Fruit fly (Drosophila melanogaster) whole organism, wandering third instar larva: ENCODE measurements around the gene Tl.

Source experiments
- Abd-B ChIP-seq: fragments of >200 bp; optimal IDR thresholded peaks from 2 replicates; lab custom pipeline; 2017; ENCODE audit warnings: missing biosample characterization, missing genetic modification characterization
- CG32264 ChIP-seq: fragments of 200-800 bp; sonication (Bioruptor generic); optimal IDR thresholded peaks from 2 replicates; lab custom pipeline; 2016; ENCODE audit warnings: missing biosample characterization, missing genetic modification characterization
- CG9705 ChIP-seq: fragments of 200-800 bp; sonication (Bioruptor generic); optimal IDR thresholded peaks from 2 replicates; lab custom pipeline; 2018; ENCODE audit warnings: missing biosample characterization, mild to moderate bottlenecking, missing genetic modification characterization
- CrebA ChIP-seq: fragments of 200-800 bp; sonication (Bioruptor generic); optimal IDR thresholded peaks from 2 replicates; lab custom pipeline; 2016; ENCODE audit warnings: missing biosample characterization, mild to moderate bottlenecking, missing genetic modification characterization, borderline replicate concordance
- Dfd ChIP-seq: fragments of >200 bp; optimal IDR thresholded peaks from 2 replicates; lab custom pipeline; 2017; ENCODE audit warnings: missing biosample characterization, missing genetic modification characterization
- Dif ChIP-seq: fragments of 200-275, 200-300 bp; sonication (Bioruptor generic); optimal IDR thresholded peaks from 2 replicates; lab custom pipeline; 2018; ENCODE audit warnings: missing biosample characterization, missing genetic modification characterization; ENCODE audit not compliant: partially characterized antibody
- GATAd ChIP-seq: sonication (Bioruptor generic); optimal IDR thresholded peaks from 2 replicates; lab custom pipeline; 2016; ENCODE audit warnings: missing biosample characterization, missing genetic modification characterization
- HLH106 ChIP-seq: fragments of 200-800 bp; optimal IDR thresholded peaks from 3 replicates; lab custom pipeline; 2019; ENCODE audit warnings: missing biosample characterization, mild to moderate bottlenecking, missing genetic modification characterization, moderate library complexity
- Hnf4 ChIP-seq: fragments of 200-800 bp; sonication (Bioruptor generic); optimal IDR thresholded peaks from 2 replicates; lab custom pipeline; 2016; ENCODE audit warnings: missing biosample characterization, mild to moderate bottlenecking, missing genetic modification characterization
- Hr78 ChIP-seq: fragments of >200 bp; optimal IDR thresholded peaks from 2 replicates; lab custom pipeline; 2017; ENCODE audit warnings: missing biosample characterization, missing genetic modification characterization
- Hr83 ChIP-seq: fragments of 200-300 bp; sonication (Bioruptor generic); optimal IDR thresholded peaks from 2 replicates; lab custom pipeline; 2016; ENCODE audit warnings: missing biosample characterization, mild to moderate bottlenecking, missing genetic modification characterization, moderate library complexity; ENCODE audit not compliant: poor library complexity, severe bottlenecking
- Jra ChIP-seq: sonication (Bioruptor generic); optimal IDR thresholded peaks from 2 replicates; lab custom pipeline; 2016; ENCODE audit warnings: missing biosample characterization, missing genetic modification characterization
- Mio ChIP-seq: sonication (Bioruptor generic); optimal IDR thresholded peaks from 2 replicates; lab custom pipeline; 2016; ENCODE audit warnings: missing biosample characterization, missing genetic modification characterization
- Myc ChIP-seq: fragments of >200 bp; optimal IDR thresholded peaks from 2 replicates; lab custom pipeline; 2017
- N ChIP-seq: fragments of >200 bp; optimal IDR thresholded peaks from 2 replicates; lab custom pipeline; 2018; ENCODE audit warnings: missing biosample characterization, missing external identifiers, missing genetic modification characterization
- OdsH ChIP-seq: fragments of 200-800 bp; sonication (Bioruptor generic); optimal IDR thresholded peaks from 2 replicates; lab custom pipeline; 2016; ENCODE audit warnings: missing biosample characterization, mild to moderate bottlenecking, missing genetic modification characterization
- Rel ChIP-seq, 2 experiments: fragments of 200-800 bp; sonication (Bioruptor generic) in 1 of 2; optimal IDR thresholded peaks; 2 replicates in 1 of 2; 3 replicates in 1 of 2; lab custom pipeline; 2016 to 2019; ENCODE audit warnings: mild to moderate bottlenecking in 2 of 2, missing biosample characterization in 2 of 2, missing genetic modification characterization in 2 of 2, moderate library complexity in 1 of 2
- Sp1 ChIP-seq: fragments of 200-800 bp; sonication (Bioruptor generic); optimal IDR thresholded peaks from 3 replicates; lab custom pipeline; 2019; ENCODE audit warnings: missing biosample characterization, mild to moderate bottlenecking, missing genetic modification characterization, moderate library complexity
- Vsx2 ChIP-seq: fragments of 200-300, 225-300 bp; sonication (Bioruptor generic); optimal IDR thresholded peaks from 2 replicates; lab custom pipeline; 2018; ENCODE audit warnings: missing biosample characterization, missing genetic modification characterization; ENCODE audit not compliant: partially characterized antibody
- br ChIP-seq: fragments of 200-800 bp; sonication (Bioruptor generic); optimal IDR thresholded peaks from 2 replicates; lab custom pipeline; 2016; ENCODE audit warnings: missing biosample characterization, missing genetic modification characterization
- brk ChIP-seq: fragments of 200-800 bp; sonication (Bioruptor generic); optimal IDR thresholded peaks from 2 replicates; lab custom pipeline; 2016; ENCODE audit warnings: missing biosample characterization, mild to moderate bottlenecking, missing genetic modification characterization
- dl ChIP-seq, 2 experiments: fragments of 175-275, 200-275 bp in 1 of 2; fragments of 200-275 bp in 1 of 2; sonication (Bioruptor generic); optimal IDR thresholded peaks; lab custom pipeline; 2018; ENCODE audit warnings: mild to moderate bottlenecking in 2 of 2, missing biosample characterization in 2 of 2, missing genetic modification characterization in 2 of 2, moderate library complexity in 2 of 2; ENCODE audit not compliant: partially characterized antibody in 2 of 2, insufficient read depth in 1 of 2
- dmrt93B ChIP-seq: fragments of 200-800 bp; sonication (Bioruptor generic); optimal IDR thresholded peaks from 2 replicates; lab custom pipeline; 2018; ENCODE audit warnings: missing biosample characterization, mild to moderate bottlenecking, missing genetic modification characterization
- dsf ChIP-seq: sonication (Bioruptor generic); optimal IDR thresholded peaks from 2 replicates; lab custom pipeline; 2016; ENCODE audit warnings: missing biosample characterization, missing genetic modification characterization, borderline replicate concordance
- ey ChIP-seq: fragments of 200-800 bp; sonication (Bioruptor generic); optimal IDR thresholded peaks from 2 replicates; lab custom pipeline; 2016; ENCODE audit warnings: missing biosample characterization, missing genetic modification characterization
- foxo ChIP-seq, 2 experiments: fragments of 200-800 bp; sonication (Bioruptor generic); optimal IDR thresholded peaks; 2 replicates in 1 of 2; 3 replicates in 1 of 2; lab custom pipeline; 2016 to 2017; ENCODE audit warnings: missing biosample characterization in 2 of 2, missing genetic modification characterization in 2 of 2
- fru ChIP-seq: fragments of 200-800 bp; sonication (Bioruptor generic); optimal IDR thresholded peaks from 3 replicates; lab custom pipeline; 2016; ENCODE audit warnings: missing biosample characterization, mild to moderate bottlenecking, missing genetic modification characterization
- h ChIP-seq: fragments of 200-800 bp; sonication (Bioruptor generic); optimal IDR thresholded peaks from 3 replicates; lab custom pipeline; 2016; ENCODE audit warnings: missing biosample characterization, mild to moderate bottlenecking, missing genetic modification characterization
- jim ChIP-seq: fragments of 175-275, 200-325 bp; sonication (Bioruptor generic); optimal IDR thresholded peaks from 2 replicates; lab custom pipeline; 2016; ENCODE audit warnings: missing biosample characterization, mild to moderate bottlenecking, missing genetic modification characterization
- lola ChIP-seq: fragments of >200 bp; optimal IDR thresholded peaks from 2 replicates; lab custom pipeline; 2017; ENCODE audit warnings: missing biosample characterization, missing genetic modification characterization
- pan ChIP-seq: fragments of >200 bp; optimal IDR thresholded peaks from 2 replicates; lab custom pipeline; 2017
- psq ChIP-seq: fragments of 200-800 bp; sonication (Bioruptor generic); optimal IDR thresholded peaks from 3 replicates; lab custom pipeline; 2017; ENCODE audit warnings: missing biosample characterization, mild to moderate bottlenecking, missing genetic modification characterization, moderate library complexity
- rgr ChIP-seq: fragments of 200-800 bp; sonication (Bioruptor generic); optimal IDR thresholded peaks from 3 replicates; lab custom pipeline; 2016; ENCODE audit warnings: missing biosample characterization, mild to moderate bottlenecking, missing genetic modification characterization
- sage ChIP-seq: fragments of 200-800 bp; sonication (Bioruptor generic); optimal IDR thresholded peaks from 2 replicates; lab custom pipeline; 2016; ENCODE audit warnings: missing biosample characterization, mild to moderate bottlenecking, missing genetic modification characterization
- sv ChIP-seq: fragments of 200-800 bp; sonication (Bioruptor generic); optimal IDR thresholded peaks from 3 replicates; lab custom pipeline; 2016; ENCODE audit warnings: missing biosample characterization, missing genetic modification characterization
- tai ChIP-seq: sonication (Bioruptor generic); optimal IDR thresholded peaks from 2 replicates; lab custom pipeline; 2016; ENCODE audit warnings: missing biosample characterization, missing genetic modification characterization
- usp ChIP-seq: fragments of >200 bp; optimal IDR thresholded peaks from 2 replicates; lab custom pipeline; 2017; ENCODE audit warnings: missing biosample characterization, missing genetic modification characterization
- woc ChIP-seq: sonication (Bioruptor generic); optimal IDR thresholded peaks from 2 replicates; lab custom pipeline; 2016; ENCODE audit warnings: missing biosample characterization, mild to moderate bottlenecking, missing genetic modification characterization

The Tl gene

DNA sequence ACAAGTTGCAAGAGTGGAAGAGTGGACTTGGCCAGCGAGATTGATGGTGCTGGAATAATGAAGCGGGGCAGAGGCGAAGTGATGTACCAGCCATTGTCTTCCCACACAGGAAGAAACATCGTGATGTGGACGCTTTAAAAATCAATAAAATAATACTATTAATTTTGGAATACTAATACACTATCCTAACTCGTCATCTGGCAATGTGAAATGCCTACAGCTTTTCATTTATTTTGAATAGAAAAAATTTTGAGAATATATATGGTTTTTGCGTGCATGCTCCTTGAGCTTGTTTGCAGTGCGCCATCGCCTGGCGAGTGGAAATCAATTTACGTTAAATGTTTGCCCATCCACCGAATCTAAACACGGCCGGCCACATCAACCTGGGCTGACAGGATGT is 33.0 kb downstream of the Tl start:
- TF ChIP-seq dsf (GFP tag; lab: Kevin White, UChicago): no peak
- TF ChIP-seq Hnf4: no peak
- TF ChIP-seq woc (GFP tag; lab: Kevin White, UChicago): no peak
- no peak for TF ChIP-seq dl (GFP tag; optimal IDR thresholded peaks at IDR 0.05; lab: Kevin White, UChicago; ENCODE audit: insufficient read depth in 1 of 2, partially characterized antibody in 2 of 2)
- TF ChIP-seq foxo (GFP tag; optimal IDR thresholded peaks at IDR 0.05; lab: Kevin White, UChicago): peak in 1 of 2 experiments; percentile 5

DNA sequence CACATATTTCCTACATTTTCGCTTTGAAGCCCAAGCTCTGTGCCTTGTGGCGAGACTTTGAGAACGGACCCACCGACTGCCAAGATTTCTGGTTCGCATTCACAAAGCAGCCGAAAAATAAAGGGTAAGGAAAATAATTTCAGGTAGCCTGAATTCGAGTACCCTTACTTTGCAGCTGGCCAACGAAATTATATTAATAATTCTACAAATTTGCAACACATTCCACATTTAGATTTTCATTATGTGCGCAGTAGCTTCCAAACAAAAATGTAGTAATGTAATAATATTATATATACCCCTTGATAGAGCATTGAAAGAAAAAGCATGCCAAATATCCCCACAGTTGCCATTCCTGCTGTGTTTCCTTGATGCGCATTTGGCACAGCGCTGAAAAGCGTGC is 47.6 kb downstream of the Tl start:
- no peak for TF ChIP-seq h
- TF ChIP-seq Myc (lab: Kevin White, UChicago): no peak
- no peak for TF ChIP-seq Mio (GFP tag; lab: Kevin White, UChicago)
- TF ChIP-seq foxo (GFP tag; optimal IDR thresholded peaks at IDR 0.05; lab: Kevin White, UChicago): peak in 1 of 2 experiments; percentile 0
- TF ChIP-seq HLH106: peak; percentile 17
- TF ChIP-seq fru (GFP tag; lab: Kevin White, UChicago): peak; percentile 30

- no peak for TF ChIP-seq psq (GFP tag; lab: Kevin White, UChicago)
- peak; percentile 3 for TF ChIP-seq HLH106
- no peak for TF ChIP-seq dmrt93B (GFP tag; lab: Kevin White, UChicago)
- no peak for TF ChIP-seq jim (GFP tag; lab: Kevin White, UChicago)
- no peak for TF ChIP-seq Sp1 (GFP tag; lab: Kevin White, UChicago)
- TF ChIP-seq Hnf4: no peak
- peak; percentile 26 for TF ChIP-seq h
- TF ChIP-seq rgr (GFP tag; lab: Kevin White, UChicago): peak; percentile 30
- no peak for TF ChIP-seq CrebA (GFP tag; lab: Kevin White, UChicago)
- peak; percentile 13 for TF ChIP-seq ey
- peak; percentile 26 for TF ChIP-seq fru (GFP tag; lab: Kevin White, UChicago)
- TF ChIP-seq sage (GFP tag; lab: Kevin White, UChicago): no peak
- TF ChIP-seq foxo (GFP tag; optimal IDR thresholded peaks at IDR 0.05; lab: Kevin White, UChicago): peak in 1 of 2 experiments; percentile 52
These were observed 54.9 kb downstream of the Tl start for dm6 chr3R:26853699-26854098.

DNA sequence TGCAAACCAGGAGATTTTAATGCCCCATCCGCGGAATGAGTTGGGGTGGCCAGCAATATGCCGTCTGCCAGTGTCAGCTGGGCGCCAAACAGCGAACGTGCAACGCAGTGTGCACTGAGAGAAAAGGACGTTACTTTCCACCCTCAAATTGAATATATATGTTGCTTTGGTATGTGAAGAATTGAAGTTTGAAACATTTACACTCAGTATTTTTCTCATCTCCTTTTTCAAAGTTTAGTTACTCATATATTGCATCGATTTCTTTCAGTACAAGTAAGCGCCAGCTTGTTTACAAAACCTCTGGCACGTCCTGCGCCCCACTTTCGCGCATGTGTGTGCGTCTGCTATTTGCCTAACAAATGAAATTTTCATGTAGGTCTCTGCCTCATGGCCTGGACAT is 60.4 kb downstream of the Tl start:
- TF ChIP-seq br (GFP tag; lab: Kevin White, UChicago) (peak; percentile 32), jim (GFP tag; lab: Kevin White, UChicago) (no peak), dl (GFP tag; optimal IDR thresholded peaks at IDR 0.05; lab: Kevin White, UChicago; ENCODE audit: insufficient read depth in 1 of 2, partially characterized antibody in 2 of 2) (no peak), tai (no peak), CG9705 (GFP tag; lab: Kevin White, UChicago) (no peak), CrebA (GFP tag; lab: Kevin White, UChicago) (no peak), psq (GFP tag; lab: Kevin White, UChicago) (peak; percentile 14), Dfd (no peak), Jra (GFP tag; lab: Kevin White, UChicago) (no peak), dmrt93B (GFP tag; lab: Kevin White, UChicago) (no peak), N (GFP tag; lab: Kevin White, UChicago) (no peak), Hnf4 (peak; percentile 40), rgr (GFP tag; lab: Kevin White, UChicago) (peak; percentile 50), h (peak; percentile 67), HLH106 (peak; percentile 71), Abd-B (GFP tag; lab: Kevin White, UChicago) (no peak), Mio (GFP tag; lab: Kevin White, UChicago) (no peak), OdsH (GFP tag; lab: Kevin White, UChicago) (peak; percentile 32), dsf (GFP tag; lab: Kevin White, UChicago) (no peak), Dif (no peak), Hr78 (no peak), Myc (lab: Kevin White, UChicago) (no peak), Rel (GFP tag; optimal IDR thresholded peaks at IDR 0.05; lab: Kevin White, UChicago) (no peak), Rel (tag; optimal IDR thresholded peaks at IDR 0.05; lab: Kevin White, UChicago) (no peak), ey (peak; percentile 42), usp (GFP tag; lab: Kevin White, UChicago) (no peak), fru (GFP tag; lab: Kevin White, UChicago) (peak; percentile 84), woc (GFP tag; lab: Kevin White, UChicago) (peak; percentile 4), CG32264 (no peak), GATAd (GFP tag; lab: Kevin White, UChicago) (no peak), lola (GFP tag; lab: Kevin White, UChicago) (no peak), sage (GFP tag; lab: Kevin White, UChicago) (no peak), pan (lab: Kevin White, UChicago) (no peak), Vsx2 (GFP tag; lab: Kevin White, UChicago) (no peak), sv (GFP tag; lab: Kevin White, UChicago) (no peak), Sp1 (GFP tag; lab: Kevin White, UChicago) (peak; percentile 70), foxo (GFP tag; optimal IDR thresholded peaks at IDR 0.05; lab: Kevin White, UChicago) (peak in 1 of 2 experiments; percentile 68), Hr83 (GFP tag; lab: Kevin White, UChicago) (no peak), brk (GFP tag; lab: Kevin White, UChicago) (no peak)
